Fruit fly (Drosophila melanogaster) Kc167 (cell line): Measurements from ENCODE around the gene CG42335.

Source experiments
- Myc ChIP-seq: fragments of >200 bp; optimal IDR thresholded peaks from 2 replicates; lab custom pipeline; 2017; ENCODE audit warnings: missing external identifiers
- Sin3A ChIP-seq: fragments of >200 bp; optimal IDR thresholded peaks from 2 replicates; lab custom pipeline; 2018; ENCODE audit warnings: missing external identifiers
- h ChIP-seq: fragments of >200 bp; optimal IDR thresholded peaks from 3 replicates; lab custom pipeline; 2018; ENCODE audit warnings: missing external identifiers
- psq ChIP-seq: fragments of >200 bp; optimal IDR thresholded peaks from 2 replicates; lab custom pipeline; 2017; ENCODE audit warnings: missing external identifiers
- ttk ChIP-seq: sonication (Bioruptor generic); optimal IDR thresholded peaks from 2 replicates; lab custom pipeline; 2017; ENCODE audit warnings: missing external identifiers

- TF ChIP-seq psq (lab: Kevin White, UChicago) (no peak), Sin3A (lab: Kevin White, UChicago) (no peak), Myc (lab: Kevin White, UChicago) (no peak), h (no peak), ttk (lab: Kevin White, UChicago) (no peak)
These were observed 19.6 kb upstream of the CG42335 start, which contains the start of gene CG34034 for dm6 chr3R:21739010-21739409.
